Worm (Caenorhabditis elegans) whole organism, late embryonic: Measurements from ENCODE around the gene F36F12.3.

Experiments used
- C08G9.2 ChIP-seq: sonication (generic microtip); optimal IDR thresholded peaks from 2 replicates; lab custom pipeline; 2016; ENCODE audit warnings: mild to moderate bottlenecking, missing genetic modification characterization, moderate library complexity, missing compliant biosample characterization
- F13H6.1 ChIP-seq: sonication (generic microtip); optimal IDR thresholded peaks from 2 replicates; lab custom pipeline; 2016; ENCODE audit warnings: missing genetic modification characterization, missing compliant biosample characterization
- K09A11.1 ChIP-seq: sonication (generic microtip); optimal IDR thresholded peaks from 2 replicates; lab custom pipeline; 2017; ENCODE audit warnings: antibody characterized with exemption, mild to moderate bottlenecking, missing genetic modification characterization, missing compliant biosample characterization; ENCODE audit not compliant: insufficient read depth
- Y22D7AL.16 ChIP-seq: sonication (generic microtip); optimal IDR thresholded peaks from 2 replicates; lab custom pipeline; 2016; ENCODE audit warnings: missing genetic modification characterization, missing compliant biosample characterization
- ahr-1 ChIP-seq: sonication (generic microtip); optimal IDR thresholded peaks from 2 replicates; lab custom pipeline; 2016; ENCODE audit warnings: missing genetic modification characterization, missing compliant biosample characterization
- ceh-18 ChIP-seq: sonication (generic microtip); optimal IDR thresholded peaks from 2 replicates; lab custom pipeline; 2016; ENCODE audit warnings: missing genetic modification characterization, missing compliant biosample characterization
- ceh-19 ChIP-seq: fragments of 200-800 bp; sonication (Bioruptor generic); optimal IDR thresholded peaks from 2 replicates; lab custom pipeline; 2018; ENCODE audit warnings: mild to moderate bottlenecking, missing genetic modification characterization, missing compliant biosample characterization
- ceh-24 ChIP-seq: sonication (generic microtip); optimal IDR thresholded peaks from 2 replicates; lab custom pipeline; 2016; ENCODE audit warnings: mild to moderate bottlenecking, missing genetic modification characterization, missing compliant biosample characterization
- ceh-45 ChIP-seq: fragments of 200-800 bp; sonication (Bioruptor generic); IDR thresholded peaks from 2 replicates; pipeline ENCODE4 v1.3.6; 2022; ENCODE audit warnings: missing genetic modification reagents, missing genetic modification characterization, missing compliant biosample characterization
- ceh-48 ChIP-seq: sonication (generic microtip); optimal IDR thresholded peaks from 2 replicates; lab custom pipeline; 2016; ENCODE audit warnings: missing genetic modification characterization, inconsistent platforms, missing compliant biosample characterization
- ceh-6 ChIP-seq: fragments of 200-800 bp; sonication (Bioruptor generic); optimal IDR thresholded peaks from 2 replicates; lab custom pipeline; 2018; ENCODE audit warnings: mild to moderate bottlenecking, missing genetic modification characterization, missing compliant biosample characterization
- ceh-9 ChIP-seq: sonication (generic microtip); optimal IDR thresholded peaks from 2 replicates; lab custom pipeline; 2016; ENCODE audit warnings: mild to moderate bottlenecking, missing genetic modification characterization, inconsistent platforms, missing compliant biosample characterization
- elt-2 ChIP-seq: sonication (generic microtip); optimal IDR thresholded peaks from 2 replicates; lab custom pipeline; 2016; ENCODE audit warnings: missing genetic modification reagents, missing genetic modification characterization, missing compliant biosample characterization
- elt-4 ChIP-seq: sonication (generic microtip); optimal IDR thresholded peaks from 2 replicates; lab custom pipeline; 2016; ENCODE audit warnings: missing genetic modification characterization, missing compliant biosample characterization
- ets-4 ChIP-seq: sonication (generic microtip); optimal IDR thresholded peaks from 2 replicates; lab custom pipeline; 2016; ENCODE audit warnings: missing genetic modification characterization, missing compliant biosample characterization
- eyg-1 ChIP-seq: sonication (generic microtip); optimal IDR thresholded peaks from 2 replicates; lab custom pipeline; 2016; ENCODE audit warnings: missing genotype, missing genetic modification characterization, missing compliant biosample characterization
- fkh-10 ChIP-seq: fragments of 150-350 bp; optimal IDR thresholded peaks from 2 replicates; lab custom pipeline; 2014; ENCODE audit warnings: missing biosample characterization, missing genetic modification reagents, missing genetic modification characterization
- gmeb-2 ChIP-seq: sonication (generic microtip); optimal IDR thresholded peaks from 2 replicates; lab custom pipeline; 2016; ENCODE audit warnings: missing genetic modification characterization, inconsistent platforms, missing compliant biosample characterization
- hlh-13 ChIP-seq: fragments of 200-800 bp; sonication (Bioruptor generic); optimal IDR thresholded peaks from 2 replicates; lab custom pipeline; 2018; ENCODE audit warnings: mild to moderate bottlenecking, missing genetic modification characterization, missing compliant biosample characterization
- hlh-8 ChIP-seq: sonication (generic microtip); optimal IDR thresholded peaks from 2 replicates; lab custom pipeline; 2016; ENCODE audit warnings: missing genotype, missing genetic modification characterization, missing compliant biosample characterization
- lim-6 ChIP-seq: sonication (generic microtip); optimal IDR thresholded peaks from 2 replicates; lab custom pipeline; 2016; ENCODE audit warnings: missing genetic modification characterization, missing compliant biosample characterization
- madf-2 ChIP-seq: sonication (generic microtip); optimal IDR thresholded peaks from 2 replicates; lab custom pipeline; 2017; ENCODE audit warnings: missing genetic modification characterization, missing compliant biosample characterization
- nhr-11 ChIP-seq: fragments of 150-350 bp; optimal IDR thresholded peaks from 2 replicates; lab custom pipeline; 2014; ENCODE audit warnings: missing biosample characterization, missing genetic modification characterization
- nhr-232 ChIP-seq: sonication (generic microtip); optimal IDR thresholded peaks from 2 replicates; lab custom pipeline; 2016; ENCODE audit warnings: missing genetic modification characterization, missing compliant biosample characterization
- npax-4 ChIP-seq: sonication (generic microtip); optimal IDR thresholded peaks from 2 replicates; lab custom pipeline; 2016; ENCODE audit warnings: missing genetic modification characterization, missing compliant biosample characterization
- odd-2 ChIP-seq: sonication (generic microtip); optimal IDR thresholded peaks from 2 replicates; lab custom pipeline; 2017; ENCODE audit warnings: antibody characterized with exemption, mild to moderate bottlenecking, missing genetic modification characterization, missing compliant biosample characterization
- pag-3 ChIP-seq: sonication (generic microtip); optimal IDR thresholded peaks from 2 replicates; lab custom pipeline; 2016; ENCODE audit warnings: missing compliant biosample characterization, missing genetic modification characterization, borderline replicate concordance
- pqm-1 ChIP-seq: sonication (generic microtip); optimal IDR thresholded peaks from 2 replicates; lab custom pipeline; 2016; ENCODE audit warnings: missing genetic modification characterization, missing compliant biosample characterization
- rnt-1 ChIP-seq: sonication (generic microtip); optimal IDR thresholded peaks from 2 replicates; lab custom pipeline; 2016; ENCODE audit warnings: missing genetic modification characterization, missing compliant biosample characterization
- sdc-2 ChIP-seq: sonication (generic microtip); optimal IDR thresholded peaks from 2 replicates; lab custom pipeline; 2016; ENCODE audit warnings: missing genotype, missing genetic modification characterization, missing compliant biosample characterization
- sox-2 ChIP-seq: fragments of 200-800 bp; sonication (Bioruptor generic); IDR thresholded peaks from 2 replicates; pipeline ENCODE4 v1.3.6; 2022; ENCODE audit warnings: missing genetic modification reagents, missing genetic modification characterization, missing compliant biosample characterization
- sox-4 ChIP-seq: sonication (generic microtip); optimal IDR thresholded peaks from 2 replicates; lab custom pipeline; 2017; ENCODE audit warnings: mild to moderate bottlenecking, missing genetic modification characterization, inconsistent platforms, missing compliant biosample characterization
- tbx-2 ChIP-seq: sonication (generic microtip); optimal IDR thresholded peaks from 2 replicates; lab custom pipeline; 2016; ENCODE audit warnings: missing genetic modification characterization, missing compliant biosample characterization
- tbx-7 ChIP-seq: sonication (generic microtip); optimal IDR thresholded peaks from 2 replicates; lab custom pipeline; 2016; ENCODE audit warnings: missing genotype, missing genetic modification characterization, missing compliant biosample characterization
- unc-42 ChIP-seq: sonication (generic microtip); optimal IDR thresholded peaks from 2 replicates; lab custom pipeline; 2016; ENCODE audit warnings: missing genotype, missing genetic modification characterization, missing compliant biosample characterization
- unc-55 ChIP-seq: sonication (generic microtip); optimal IDR thresholded peaks from 2 replicates; lab custom pipeline; 2017; ENCODE audit warnings: missing biosample characterization, missing genetic modification reagents, missing genetic modification characterization
- unc-86 ChIP-seq: sonication (generic microtip); optimal IDR thresholded peaks from 2 replicates; lab custom pipeline; 2016; ENCODE audit warnings: missing genetic modification characterization, missing compliant biosample characterization
- ztf-16 ChIP-seq: sonication (generic microtip); optimal IDR thresholded peaks from 2 replicates; lab custom pipeline; 2017; ENCODE audit warnings: missing genetic modification characterization, missing compliant biosample characterization

The F36F12.3 gene

DNA sequence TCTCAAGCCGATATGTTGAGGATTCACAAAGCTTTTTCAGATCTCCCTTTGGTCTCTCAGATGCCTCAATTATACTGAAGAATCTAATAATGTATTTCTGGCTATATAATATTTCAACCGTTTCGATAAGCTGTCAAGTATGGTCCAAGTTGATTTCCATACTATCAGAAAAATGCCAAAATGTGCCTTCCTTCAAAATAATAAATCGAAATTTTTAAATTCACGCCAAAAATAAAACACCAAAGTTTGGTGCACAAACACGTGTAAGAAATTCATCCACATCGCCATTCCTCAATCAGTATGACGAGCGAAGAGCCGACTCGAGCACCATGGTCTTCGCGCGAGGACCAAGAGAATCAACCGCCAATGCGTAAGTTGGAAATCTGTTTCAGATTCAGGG is 33.9 kb downstream of the F36F12.3 start, which contains the start of gene F22F7.11:
F22F7.11 (plus strand) TSS at position 301 of the 400 bp plus-strand sequence.
- no peak for TF ChIP-seq K09A11.1
- TF ChIP-seq ceh-6, result no peak
- no peak for TF ChIP-seq ceh-45 (GFP tag; lab: Robert Waterston, UW)
- TF ChIP-seq unc-42 (tag; lab: Kevin White, UChicago), result no peak
- TF ChIP-seq gmeb-2 (tag; lab: Kevin White, UChicago), result no peak
- TF ChIP-seq Y22D7AL.16 (tag; lab: Kevin White, UChicago), result no peak
- no peak for TF ChIP-seq ceh-48 (tag; lab: Kevin White, UChicago)
- TF ChIP-seq nhr-232 (tag; lab: Kevin White, UChicago), result no peak
- no peak for TF ChIP-seq hlh-13 (GFP tag; lab: Kevin White, UChicago)
- no peak for TF ChIP-seq ceh-24 (tag; lab: Kevin White, UChicago)
- TF ChIP-seq unc-55 (GFP tag; lab: Kevin White, UChicago), result no peak
- TF ChIP-seq lim-6 (tag; lab: Kevin White, UChicago), result no peak
- TF ChIP-seq sox-2 (GFP tag; lab: Robert Waterston, UW), result no peak
- no peak for TF ChIP-seq C08G9.2 (tag; lab: Kevin White, UChicago)
- no peak for TF ChIP-seq ceh-9 (tag; lab: Kevin White, UChicago)
- no peak for TF ChIP-seq ahr-1 (tag; lab: Kevin White, UChicago)
- no peak for TF ChIP-seq ztf-16

DNA sequence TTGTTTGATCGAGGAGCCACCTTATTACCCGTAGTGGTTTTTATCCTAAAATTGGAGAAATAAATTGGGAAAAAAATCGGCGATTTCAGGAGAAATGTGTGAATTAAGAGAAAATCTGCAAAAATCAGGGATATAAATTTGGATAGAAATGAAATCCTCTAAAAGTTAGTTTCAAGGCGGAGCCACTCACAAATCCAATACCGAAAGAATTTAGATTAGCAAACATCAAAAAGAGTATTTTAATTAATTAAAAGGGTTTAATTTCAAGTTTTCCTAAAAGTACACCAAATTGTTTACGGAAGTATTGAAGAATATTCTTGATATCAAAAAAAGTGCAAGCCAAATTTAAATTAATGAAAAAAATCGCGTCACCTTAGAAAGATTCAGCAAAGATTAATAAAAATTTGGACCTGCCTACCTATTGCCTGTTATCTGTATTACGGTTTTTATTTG is 36.3 kb downstream of the F36F12.3 start, which contains the start of gene F22F7.8:
F22F7.8 (minus strand) TSS at position 51 of the 453 bp plus-strand sequence.
- TF ChIP-seq sdc-2 (tag; lab: Kevin White, UChicago), result no peak
- no peak for TF ChIP-seq tbx-7 (tag; lab: Kevin White, UChicago)
- TF ChIP-seq lim-6 (tag; lab: Kevin White, UChicago), result no peak
- no peak for TF ChIP-seq sox-2 (GFP tag; lab: Robert Waterston, UW)
- TF ChIP-seq npax-4 (tag; lab: Kevin White, UChicago), result no peak
- TF ChIP-seq ets-4 (tag; lab: Kevin White, UChicago), result no peak
- no peak for TF ChIP-seq nhr-11 (tag; lab: Kevin White, UChicago)
- TF ChIP-seq hlh-8 (tag; lab: Kevin White, UChicago), result no peak
- no peak for TF ChIP-seq ceh-48 (tag; lab: Kevin White, UChicago)
- no peak for TF ChIP-seq pag-3
- no peak for TF ChIP-seq gmeb-2 (tag; lab: Kevin White, UChicago)
- TF ChIP-seq odd-2, result no peak
- TF ChIP-seq tbx-2 (tag; lab: Kevin White, UChicago), result no peak
- TF ChIP-seq madf-2, result no peak

DNA sequence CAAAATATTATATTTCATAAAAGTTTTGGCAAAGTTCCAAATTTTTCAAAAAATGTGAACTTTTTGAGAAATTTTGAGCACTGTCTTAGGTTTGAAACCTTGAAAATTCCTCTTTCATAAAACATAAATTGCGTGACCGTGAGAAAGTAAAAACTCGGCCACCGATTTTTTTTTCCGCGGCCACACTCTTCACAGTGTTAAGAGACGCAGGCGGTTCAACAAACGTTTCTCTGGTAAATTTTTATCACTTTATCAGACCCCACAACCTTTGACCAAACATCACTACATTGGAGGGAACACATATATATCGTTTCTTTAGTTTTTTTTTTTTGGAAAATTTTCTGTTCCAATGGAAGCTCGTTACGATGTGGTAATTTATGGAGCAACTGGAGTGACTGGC is 36.9 kb downstream of the F36F12.3 start, which contains the start of gene F22F7.2:
F22F7.2 (plus strand) TSS at position 266 of the 400 bp plus-strand sequence.
- TF ChIP-seq rnt-1 (tag; lab: Kevin White, UChicago) (no peak), elt-2 (peak; percentile 6)
- TF ChIP-seq, all 69 proteins: peak for 1

DNA sequence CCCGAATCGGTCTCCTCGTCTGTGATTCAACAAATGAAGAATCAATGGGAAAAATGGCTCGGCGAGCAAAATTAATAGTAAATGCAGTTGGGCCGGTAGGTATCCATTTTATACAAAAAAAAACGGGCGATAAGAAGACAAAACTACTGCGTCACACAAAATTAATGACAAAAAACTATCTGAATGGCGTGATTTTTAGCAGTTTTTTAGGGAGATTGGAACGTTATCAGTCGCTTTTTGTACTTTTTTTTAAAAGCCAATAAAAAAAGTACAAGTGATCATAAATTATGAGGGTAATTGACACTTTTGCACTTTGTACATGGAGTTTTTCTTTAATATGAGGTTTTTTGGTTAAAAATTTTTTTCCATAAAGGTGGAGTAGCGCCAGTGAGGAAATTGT is 37.6 kb downstream of the F36F12.3 start:
- TF ChIP-seq ceh-18 (tag; lab: Kevin White, UChicago) (no peak), ceh-9 (tag; lab: Kevin White, UChicago) (no peak), sdc-2 (tag; lab: Kevin White, UChicago) (no peak), Y22D7AL.16 (tag; lab: Kevin White, UChicago) (no peak), ets-4 (tag; lab: Kevin White, UChicago) (no peak), unc-86 (tag; lab: Kevin White, UChicago) (no peak), ceh-19 (GFP tag; lab: Kevin White, UChicago) (no peak), ztf-16 (no peak), sox-4 (no peak), pqm-1 (tag; lab: Kevin White, UChicago) (no peak), eyg-1 (tag; lab: Kevin White, UChicago) (no peak), F13H6.1 (tag; lab: Kevin White, UChicago) (no peak), elt-2 (no peak), ceh-45 (GFP tag; lab: Robert Waterston, UW) (no peak), elt-4 (tag; lab: Kevin White, UChicago) (no peak), fkh-10 (no peak)
